Worm (Caenorhabditis elegans) whole organism, midembryonic: ENCODE results near the gene C16C10.13.

Source experiments
- T22C8.4 ChIP-seq: fragments of 200-800 bp; sonication (Bioruptor generic); IDR thresholded peaks from 2 replicates; pipeline ENCODE4 v1.3.6; 2022; ENCODE audit warnings: missing genetic modification characterization, missing compliant biosample characterization
- cog-1 ChIP-seq: sonication (generic microtip); optimal IDR thresholded peaks from 2 replicates; lab custom pipeline; 2016; ENCODE audit warnings: missing genetic modification characterization, missing compliant biosample characterization
- flt-1 ChIP-seq: fragments of 200-800 bp; sonication (Bioruptor generic); IDR thresholded peaks from 2 replicates; pipeline ENCODE4 v1.3.6; 2022; ENCODE audit warnings: missing genetic modification characterization, missing compliant biosample characterization
- klf-2 ChIP-seq: fragments of 200-800 bp; sonication (Bioruptor generic); conservative IDR thresholded peaks from 2 replicates; pipeline ENCODE4 v1.3.6; 2022; ENCODE audit warnings: missing genetic modification reagents, missing genetic modification characterization, missing compliant biosample characterization
- med-1 ChIP-seq: sonication (generic microtip); optimal IDR thresholded peaks from 2 replicates; lab custom pipeline; 2017; ENCODE audit warnings: missing genetic modification characterization, mild to moderate bottlenecking, missing compliant biosample characterization, antibody characterized with exemption, missing genetic modification reagents; ENCODE audit not compliant: insufficient read depth
- ref-1 ChIP-seq: fragments of 200-800 bp; sonication (Bioruptor generic); conservative IDR thresholded peaks from 2 replicates; pipeline ENCODE4 v1.3.6; 2022; ENCODE audit warnings: missing genetic modification reagents, missing genetic modification characterization, missing compliant biosample characterization
- tab-1 ChIP-seq: fragments of 200-800 bp; sonication (Bioruptor generic); IDR thresholded peaks from 2 replicates; pipeline ENCODE4 v1.3.6; 2022; ENCODE audit warnings: missing genetic modification characterization, missing compliant biosample characterization
- ztf-23 ChIP-seq: fragments of 200-800 bp; sonication (Bioruptor generic); IDR thresholded peaks from 2 replicates; pipeline ENCODE4 v1.3.6; 2022; ENCODE audit warnings: missing genetic modification reagents, missing genetic modification characterization, missing compliant biosample characterization
- ztf-29 ChIP-seq: fragments of 200-800 bp; sonication (Bioruptor generic); IDR thresholded peaks from 2 replicates; pipeline ENCODE4 v1.3.6; 2022; ENCODE audit warnings: missing genetic modification reagents, missing genetic modification characterization, missing compliant biosample characterization

The C16C10.13 gene

DNA sequence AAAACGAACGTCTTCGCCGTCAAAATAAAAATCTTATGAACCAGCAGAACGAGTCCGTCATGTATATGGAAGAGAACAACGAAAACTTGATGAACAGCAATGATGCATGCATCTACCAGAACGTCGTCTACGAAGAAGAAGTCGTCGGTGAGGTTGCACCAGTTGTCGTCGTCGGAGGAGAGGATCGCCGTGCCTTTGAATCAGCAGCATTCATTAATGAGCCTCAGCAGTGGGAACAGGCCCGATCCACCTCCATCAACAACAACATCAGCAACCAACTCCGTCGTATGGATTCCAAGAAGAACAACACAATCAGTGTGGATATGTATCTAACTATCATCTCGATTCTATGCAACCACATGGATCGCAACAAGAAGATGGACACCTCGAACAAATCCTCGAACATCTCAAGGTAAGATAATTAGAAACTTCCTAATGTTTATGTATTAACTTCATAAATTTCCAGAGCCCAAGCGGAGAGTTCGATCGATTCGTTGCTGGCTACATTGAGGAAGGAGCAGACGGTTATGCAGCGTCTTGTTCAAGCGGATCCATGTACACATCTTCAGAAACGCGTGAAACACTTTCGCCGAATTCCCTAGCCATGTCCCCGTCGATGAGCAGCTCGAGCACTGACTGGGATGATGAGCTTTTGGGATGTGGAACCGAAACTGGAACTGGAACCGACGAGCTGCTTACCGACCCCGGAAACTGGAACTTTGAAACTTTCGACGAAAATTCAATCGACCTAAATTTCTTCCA is 18.3 kb downstream of the C16C10.13 start:
- TF ChIP-seq T22C8.4 (GFP tag; lab: Robert Waterston, UW) = no peak
- no peak for TF ChIP-seq med-1 (GFP tag; lab: Kevin White, UChicago)
- no peak for TF ChIP-seq ref-1 (GFP tag; lab: Robert Waterston, UW)
- no peak for TF ChIP-seq cog-1 (tag; lab: Kevin White, UChicago)

ce11 chrIII:4195306-4196008 is 19.2 kb downstream of the C16C10.13 start:
- TF ChIP-seq flt-1 (GFP tag; lab: Robert Waterston, UW) (no peak), med-1 (GFP tag; lab: Kevin White, UChicago) (no peak), tab-1 (GFP tag; lab: Robert Waterston, UW) (no peak), T22C8.4 (GFP tag; lab: Robert Waterston, UW) (no peak), ref-1 (GFP tag; lab: Robert Waterston, UW) (no peak), cog-1 (tag; lab: Kevin White, UChicago) (no peak), ztf-23 (GFP tag; lab: Robert Waterston, UW) (no peak), klf-2 (no peak), ztf-29 (no peak)

DNA sequence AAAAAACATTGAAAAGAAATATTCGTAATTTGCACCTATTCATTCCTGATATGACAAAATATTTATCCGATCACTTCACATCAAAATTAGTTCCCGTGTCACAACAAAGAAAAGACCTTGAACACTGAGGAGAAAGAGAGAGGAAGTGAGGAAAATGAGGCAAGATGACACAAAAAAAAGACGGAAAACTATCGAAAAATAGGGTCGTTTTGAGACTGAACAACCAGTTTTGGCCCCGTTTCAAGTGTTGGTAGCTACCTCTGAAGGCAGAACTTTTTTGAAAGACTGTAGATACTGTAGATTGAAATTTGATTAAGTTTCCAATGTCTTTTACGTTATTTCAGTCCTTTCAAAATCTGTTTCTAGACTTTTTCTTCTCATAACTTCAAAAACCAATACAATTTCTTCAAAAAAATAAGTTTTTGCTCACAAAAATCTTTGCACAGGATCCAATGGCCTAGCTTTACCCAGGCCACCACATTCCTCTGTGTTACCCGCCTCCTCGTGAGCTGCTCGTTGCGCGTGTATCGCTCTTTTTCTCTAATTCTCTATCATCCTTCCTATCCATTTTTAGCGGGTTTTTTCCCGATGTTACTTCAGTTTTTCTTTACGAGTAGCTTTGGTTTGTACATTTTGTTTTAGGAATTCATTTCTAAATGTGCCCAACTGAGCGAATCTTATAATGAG is 20.2 kb downstream of the C16C10.13 start:
- TF ChIP-seq klf-2 = no peak
- TF ChIP-seq ztf-23 (GFP tag; lab: Robert Waterston, UW) = peak; percentile 75
- no peak; the same call in 1 of the 2 replicates for TF ChIP-seq tab-1 (GFP tag; lab: Robert Waterston, UW)
- TF ChIP-seq ref-1 (GFP tag; lab: Robert Waterston, UW) = no peak
- no peak for TF ChIP-seq med-1 (GFP tag; lab: Kevin White, UChicago)
- peak; percentile 47 for TF ChIP-seq cog-1 (tag; lab: Kevin White, UChicago)

- TF ChIP-seq ztf-29 = no peak
These were observed 20.7 kb downstream of the C16C10.13 start, which contains the start of gene asd-1 for ce11 chrIII:4196988-4197384. asd-1 (plus strand) TSS chrIII:4197285.

DNA sequence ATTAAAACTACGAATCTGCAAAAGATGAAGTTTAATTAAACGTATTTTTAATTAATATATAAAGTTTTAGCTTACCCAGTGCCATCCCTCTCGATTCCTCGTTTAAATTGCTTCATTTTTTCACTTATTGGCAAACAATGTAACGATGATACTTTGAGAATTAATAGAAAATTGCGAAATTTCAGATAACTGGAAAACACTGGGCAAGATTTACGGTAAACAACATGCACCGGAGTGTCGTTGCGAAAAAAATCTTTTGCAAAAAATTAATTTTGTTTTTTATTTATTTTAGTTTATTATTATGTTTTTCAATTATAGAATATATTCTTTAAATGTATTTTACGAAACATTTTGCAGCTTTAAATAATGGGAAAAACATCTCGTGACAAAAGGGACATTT is 27.8 kb downstream of the C16C10.13 start, which contains the start of the genes pelo-1 and R74.7:
pelo-1 (minus strand) TSS at position 151 of the 400 bp plus-strand sequence.
R74.7 (plus strand) TSS at position 358 of the 400 bp plus-strand sequence.
- TF ChIP-seq klf-2 = no peak
- no peak for TF ChIP-seq tab-1 (GFP tag; lab: Robert Waterston, UW)
- no peak for TF ChIP-seq flt-1 (GFP tag; lab: Robert Waterston, UW)
- TF ChIP-seq med-1 (GFP tag; lab: Kevin White, UChicago) = no peak
- TF ChIP-seq ref-1 (GFP tag; lab: Robert Waterston, UW) = no peak
- no peak for TF ChIP-seq cog-1 (tag; lab: Kevin White, UChicago)

DNA sequence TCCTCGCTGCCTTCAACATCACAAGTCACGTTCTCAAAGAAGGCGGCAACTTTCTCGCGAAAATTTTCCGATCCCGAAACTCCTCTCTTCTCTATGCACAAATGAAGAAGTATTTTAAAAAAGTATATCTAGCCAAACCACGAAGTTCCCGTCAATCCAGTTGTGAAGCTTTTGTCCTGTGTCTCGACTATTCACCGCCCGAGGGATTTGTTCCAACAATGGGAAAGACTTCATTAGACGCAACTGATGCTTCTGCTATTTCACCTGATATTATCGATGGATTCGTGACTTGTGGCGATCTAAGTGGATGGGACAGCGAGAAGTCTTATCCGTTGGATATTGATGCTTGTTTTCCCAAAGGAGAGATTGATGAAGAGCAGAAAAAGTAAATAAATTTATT is 28.7 kb downstream of the C16C10.13 start:
- TF ChIP-seq med-1 (GFP tag; lab: Kevin White, UChicago) (no peak), T22C8.4 (GFP tag; lab: Robert Waterston, UW) (no peak), ztf-29 (no peak), ref-1 (GFP tag; lab: Robert Waterston, UW) (no peak), tab-1 (GFP tag; lab: Robert Waterston, UW) (no peak), cog-1 (tag; lab: Kevin White, UChicago) (no peak), klf-2 (no peak), flt-1 (GFP tag; lab: Robert Waterston, UW) (no peak), ztf-23 (GFP tag; lab: Robert Waterston, UW) (no peak)

DNA sequence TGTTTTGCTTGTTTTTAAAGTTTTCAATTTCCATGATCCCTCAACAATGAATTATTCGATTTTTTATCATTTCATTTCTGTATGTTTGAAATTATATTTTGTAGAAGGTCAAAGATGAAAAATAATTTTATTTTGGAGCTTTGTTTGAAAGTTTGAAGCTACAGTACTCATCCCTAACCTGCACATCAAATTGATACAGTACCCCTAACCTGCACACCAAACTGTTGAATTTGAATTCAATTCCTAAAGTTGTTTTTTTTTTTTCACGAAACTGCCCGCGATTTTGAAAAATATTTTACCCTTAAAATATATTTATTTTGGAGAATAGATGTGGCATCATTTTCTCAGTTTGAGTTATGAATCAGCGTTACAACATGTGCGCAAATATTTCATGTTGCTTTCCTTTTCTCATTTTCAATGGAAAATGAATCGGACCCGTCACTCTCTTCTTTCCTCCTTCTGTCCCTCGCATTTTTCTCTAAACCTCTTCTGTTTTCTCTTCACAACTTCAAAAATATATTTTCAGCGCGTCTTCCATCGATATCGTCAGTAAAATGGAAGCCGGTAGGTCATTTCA is 29.6 kb downstream of the C16C10.13 start, which contains the start of gene R74.8:
R74.8 (plus strand) TSS at position 527 of the 577 bp plus-strand sequence.
- TF ChIP-seq ref-1 (GFP tag; lab: Robert Waterston, UW) (no peak), T22C8.4 (GFP tag; lab: Robert Waterston, UW) (no peak), ztf-29 (no peak), med-1 (GFP tag; lab: Kevin White, UChicago) (no peak), klf-2 (no peak), tab-1 (GFP tag; lab: Robert Waterston, UW) (no peak)

DNA sequence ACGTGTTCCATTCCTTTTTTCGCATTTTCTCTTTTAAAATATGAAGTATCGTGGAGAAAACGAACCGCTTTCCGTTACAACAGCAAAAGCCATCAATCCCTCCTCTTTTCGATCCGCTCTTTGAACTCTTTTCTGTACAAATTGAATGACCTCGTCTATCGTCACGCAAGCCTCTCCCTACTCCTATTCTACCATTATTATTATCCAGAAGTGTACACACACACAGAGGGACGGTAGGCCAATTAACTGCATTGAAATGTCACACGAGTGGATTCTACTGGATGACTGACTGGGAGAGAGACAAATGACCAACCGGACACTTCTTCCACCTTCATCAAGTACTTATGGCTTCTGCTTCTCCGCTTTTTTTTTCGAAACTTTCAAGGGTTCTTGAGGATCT is 32.0 kb downstream of the C16C10.13 start:
- TF ChIP-seq ref-1 (GFP tag; lab: Robert Waterston, UW) = no peak

DNA sequence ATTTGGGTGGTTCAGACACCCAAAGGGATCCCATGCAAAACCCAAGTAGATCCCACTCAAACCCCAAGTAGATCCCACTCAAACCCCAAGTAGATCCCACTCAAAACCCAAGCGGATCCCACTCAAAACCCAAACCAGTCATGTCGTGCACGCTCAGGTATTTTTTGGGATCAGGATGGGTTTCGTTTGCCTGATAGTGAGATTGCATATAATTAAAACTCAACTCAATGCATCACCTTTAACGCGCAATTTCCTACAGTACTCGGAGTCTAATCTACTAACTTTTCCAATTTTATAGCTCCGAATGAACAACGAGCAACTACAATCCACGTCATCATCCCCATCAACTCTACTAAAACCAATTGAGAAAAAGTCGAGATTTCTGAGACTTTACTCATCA is 32.9 kb downstream of the C16C10.13 start, which contains the start of gene phlp-2:
phlp-2 (plus strand) TSS at position 301 of the 400 bp plus-strand sequence.
- TF ChIP-seq klf-2 (no peak), ref-1 (GFP tag; lab: Robert Waterston, UW) (no peak), ztf-23 (GFP tag; lab: Robert Waterston, UW) (no peak), ztf-29 (no peak), tab-1 (GFP tag; lab: Robert Waterston, UW) (no peak), med-1 (GFP tag; lab: Kevin White, UChicago) (no peak), cog-1 (tag; lab: Kevin White, UChicago) (no peak), flt-1 (GFP tag; lab: Robert Waterston, UW) (no peak), T22C8.4 (GFP tag; lab: Robert Waterston, UW) (no peak)
